Worm (Caenorhabditis elegans): ENCODE data around the gene dig-1.

DNA sequence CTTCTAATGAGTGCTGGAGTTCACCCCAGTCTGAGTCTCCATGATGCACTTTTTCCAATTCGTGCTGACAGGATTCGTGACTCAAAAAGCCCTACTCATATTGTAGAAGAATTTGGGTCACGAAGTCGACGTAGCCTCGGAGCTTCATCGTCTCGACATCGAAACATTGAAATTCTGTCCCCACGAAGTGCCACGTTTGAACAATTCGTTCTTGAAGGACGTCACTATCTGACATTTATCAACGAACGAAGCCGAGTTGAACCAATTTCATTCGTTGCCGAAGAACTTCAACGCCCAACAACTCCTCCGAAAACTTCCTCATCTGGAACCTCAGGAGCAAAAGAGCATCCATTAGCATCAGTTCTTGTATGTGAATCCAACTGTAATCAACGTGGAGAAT, 93.0 kb downstream of the dig-1 start:
- TF ChIP-seq sptf-1 (tag; optimal IDR thresholded peaks at IDR 0.05), result no peak
- no peak for TF ChIP-seq egl-27 (tag; optimal IDR thresholded peaks at IDR 0.05)

Data from whole organism, L1 larva.